Worm (Caenorhabditis elegans): ENCODE results near the gene psr-1.

- TF ChIP-seq nhr-76 (tag; optimal IDR thresholded peaks at IDR 0.05) (no peak), unc-62 (GFP tag; optimal IDR thresholded peaks at IDR 0.05) (no peak), nhr-28 (tag; optimal IDR thresholded peaks at IDR 0.05) (no peak), unc-39 (tag; optimal IDR thresholded peaks at IDR 0.05) (no peak), pha-4 (tag; optimal IDR thresholded peaks at IDR 0.05) (peak; percentile 83), lin-32 (GFP tag; optimal IDR thresholded peaks at IDR 0.05) (no peak), lsy-2 (tag; optimal IDR thresholded peaks at IDR 0.05) (no peak), mep-1 (tag; optimal IDR thresholded peaks at IDR 0.05) (no peak), blmp-1 (tag; optimal IDR thresholded peaks at IDR 0.05) (no peak), ces-1 (GFP tag; optimal IDR thresholded peaks at IDR 0.05) (no peak), ceh-83 (GFP tag; optimal IDR thresholded peaks at IDR 0.05) (no peak)
These were observed 21.3 kb downstream of the psr-1 start for ce11 chrIV:4674322-4674721.

All from whole organism, mixed stage, embryonic.